Worm (Caenorhabditis elegans): ENCODE data around the gene C08F1.6.

Gene C08F1.6

DNA sequence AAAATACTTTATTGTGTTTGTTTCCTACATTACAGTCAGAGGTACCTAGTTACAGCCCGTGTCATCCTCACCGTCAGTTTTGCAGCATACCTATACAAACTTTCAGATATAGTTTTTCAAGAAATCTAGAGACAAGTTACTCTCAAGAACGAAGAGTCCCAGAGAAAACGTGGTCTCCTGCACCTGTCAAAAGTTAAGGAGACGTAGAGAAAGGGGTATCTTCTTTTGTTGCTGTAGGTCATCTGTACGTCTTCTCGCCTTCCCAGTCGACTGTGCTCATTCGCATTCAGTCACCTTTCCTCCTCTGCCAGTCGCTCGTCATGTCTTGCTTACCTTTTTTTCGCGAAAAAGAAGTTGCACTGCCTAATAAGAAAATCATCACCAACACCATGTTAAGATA lies 26.4 kb downstream of the C08F1.6 start, which contains the start of gene F36H5.4:
F36H5.4 (plus strand) TSS at position 301 of the 400 bp plus-strand sequence.
- TF ChIP-seq nhr-12 (tag; optimal IDR thresholded peaks at IDR 0.05) (no peak), unc-62 (GFP tag; optimal IDR thresholded peaks at IDR 0.05) (no peak), mls-2 (tag; optimal IDR thresholded peaks at IDR 0.05) (no peak), snpc-4 (tag; optimal IDR thresholded peaks at IDR 0.05) (no peak)

- TF ChIP-seq nhr-28 (tag; optimal IDR thresholded peaks at IDR 0.05): no peak
- no peak for TF ChIP-seq nhr-2 (tag; optimal IDR thresholded peaks at IDR 0.05)
These were observed 28.4 kb downstream of the C08F1.6 start, which contains the start of gene F36H5.18 for ce11 chrII:1759602-1760001. Gene F36H5.18 (plus strand): TSS chrII:1759902.

ce11 chrII:1757033-1757432 lies 31.0 kb downstream of the C08F1.6 start, which contains the start of gene F36H5.10:
Gene F36H5.10 (plus strand): TSS chrII:1757333.
- peak; percentile 19 for TF ChIP-seq zip-8 (tag; optimal IDR thresholded peaks at IDR 0.05)
- no peak for TF ChIP-seq unc-62 (GFP tag; optimal IDR thresholded peaks at IDR 0.05)
- TF ChIP-seq tbx-8 (GFP tag; optimal IDR thresholded peaks at IDR 0.05): no peak

- TF ChIP-seq unc-39 (tag; optimal IDR thresholded peaks at IDR 0.05) (no peak), elt-1 (tag; optimal IDR thresholded peaks at IDR 0.05; ENCODE audit: borderline replicate concordance, insufficient read depth) (peak; percentile 44)
These were observed 31.4 kb downstream of the C08F1.6 start, which contains the start of gene fbxb-53 for ce11 chrII:1756582-1756981. Gene fbxb-53 (plus strand): TSS chrII:1756882.

DNA sequence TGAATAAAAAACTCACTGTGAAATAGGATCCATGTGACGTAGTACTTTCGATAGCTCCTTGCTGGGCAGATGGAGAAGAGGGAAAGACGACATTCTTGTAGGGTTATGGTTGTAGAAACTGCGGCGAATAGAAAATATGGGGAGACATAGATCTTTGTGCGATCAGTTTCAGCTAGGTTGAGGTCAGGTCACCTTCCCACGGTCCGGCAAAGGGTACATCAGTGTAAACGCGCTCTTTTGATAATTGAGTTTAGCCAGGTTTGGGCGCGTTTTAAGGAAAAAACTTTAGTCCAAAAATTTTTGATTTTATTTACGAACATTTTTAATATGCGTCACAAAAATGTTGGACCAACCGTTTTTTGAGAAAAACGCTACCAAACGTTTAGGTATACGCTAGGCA lies 31.9 kb downstream of the C08F1.6 start, which contains the start of gene F36H5.17:
F36H5.17 (minus strand) TSS at position 101 of the 400 bp plus-strand sequence.
- no peak for TF ChIP-seq M03D4.4 (tag; optimal IDR thresholded peaks at IDR 0.05)
- no peak for TF ChIP-seq ceh-43 (GFP tag; optimal IDR thresholded peaks at IDR 0.05)
- TF ChIP-seq nhr-12 (tag; optimal IDR thresholded peaks at IDR 0.05): no peak
- TF ChIP-seq ceh-39 (tag; optimal IDR thresholded peaks at IDR 0.05): no peak
- no peak for TF ChIP-seq lin-13 (tag; optimal IDR thresholded peaks at IDR 0.05)
- no peak for TF ChIP-seq sem-2 (GFP tag; optimal IDR thresholded peaks at IDR 0.05)
- no peak for TF ChIP-seq lsy-2 (tag; optimal IDR thresholded peaks at IDR 0.05)
- TF ChIP-seq unc-120 (tag; optimal IDR thresholded peaks at IDR 0.05; ENCODE audit: poor library complexity, severe bottlenecking): no peak
- no peak for TF ChIP-seq ham-2 (GFP tag; optimal IDR thresholded peaks at IDR 0.05)
- TF ChIP-seq snpc-4 (tag; optimal IDR thresholded peaks at IDR 0.05): no peak
- no peak for TF ChIP-seq cnd-1 (tag; optimal IDR thresholded peaks at IDR 0.05)
- no peak for TF ChIP-seq hlh-1 (tag; optimal IDR thresholded peaks at IDR 0.05)
- no peak for TF ChIP-seq bed-3 (GFP tag; optimal IDR thresholded peaks at IDR 0.05)

- TF ChIP-seq lin-13 (tag; optimal IDR thresholded peaks at IDR 0.05): no peak
- TF ChIP-seq nhr-2 (tag; optimal IDR thresholded peaks at IDR 0.05): no peak
- TF ChIP-seq tbx-8 (GFP tag; optimal IDR thresholded peaks at IDR 0.05): no peak
- no peak for TF ChIP-seq zip-8 (tag; optimal IDR thresholded peaks at IDR 0.05)
- no peak for TF ChIP-seq cnd-1 (tag; optimal IDR thresholded peaks at IDR 0.05)
- TF ChIP-seq sem-2 (GFP tag; optimal IDR thresholded peaks at IDR 0.05): no peak
- TF ChIP-seq elt-3 (tag; optimal IDR thresholded peaks at IDR 0.05): no peak
These were observed 35.0 kb downstream of the C08F1.6 start, which contains the start of gene F36H5.9 for ce11 chrII:1752990-1753389. Gene F36H5.9 (minus strand): TSS chrII:1753090.

ce11 chrII:1750413-1750812 lies 37.6 kb downstream of the C08F1.6 start, which contains the start of the genes F36H5.13 and F36H5.8:
Gene F36H5.13 (minus strand): TSS chrII:1750513.
Gene F36H5.8 (minus strand): TSS chrII:1750686.
- no peak for TF ChIP-seq ces-1 (GFP tag; optimal IDR thresholded peaks at IDR 0.05)
- no peak for TF ChIP-seq ceh-83 (GFP tag; optimal IDR thresholded peaks at IDR 0.05)
- TF ChIP-seq ham-2 (GFP tag; optimal IDR thresholded peaks at IDR 0.05): no peak
- TF ChIP-seq sptf-1 (tag; optimal IDR thresholded peaks at IDR 0.05): no peak
- TF ChIP-seq snpc-4 (tag; optimal IDR thresholded peaks at IDR 0.05): no peak
- TF ChIP-seq nhr-2 (tag; optimal IDR thresholded peaks at IDR 0.05): no peak
- no peak for TF ChIP-seq ceh-39 (tag; optimal IDR thresholded peaks at IDR 0.05)
- TF ChIP-seq flh-1 (GFP tag; optimal IDR thresholded peaks at IDR 0.05): no peak
- TF ChIP-seq bed-3 (GFP tag; optimal IDR thresholded peaks at IDR 0.05): no peak
- no peak for TF ChIP-seq hlh-1 (tag; optimal IDR thresholded peaks at IDR 0.05)

All from whole organism, mixed stage, embryonic.